Worm (Caenorhabditis elegans) whole organism, late embryonic: Measurements from ENCODE around the gene F48F7.3.

Source experiments
- C38D4.7 ChIP-seq: fragments of 200-800 bp; sonication (Bioruptor generic); optimal IDR thresholded peaks from 2 replicates; lab custom pipeline; 2018; ENCODE audit warnings: mild to moderate bottlenecking, missing genetic modification characterization, moderate library complexity, missing compliant biosample characterization
- K02D7.2 ChIP-seq: sonication (generic microtip); optimal IDR thresholded peaks from 2 replicates; lab custom pipeline; 2017; ENCODE audit warnings: mild to moderate bottlenecking, missing genetic modification characterization, missing compliant biosample characterization
- K09A11.1 ChIP-seq: sonication (generic microtip); optimal IDR thresholded peaks from 2 replicates; lab custom pipeline; 2017; ENCODE audit warnings: antibody characterized with exemption, mild to moderate bottlenecking, missing genetic modification characterization, missing compliant biosample characterization; ENCODE audit not compliant: insufficient read depth
- ceh-14 ChIP-seq: sonication (generic microtip); optimal IDR thresholded peaks from 2 replicates; lab custom pipeline; 2016; ENCODE audit warnings: missing genotype, missing genetic modification characterization, missing compliant biosample characterization
- ceh-2 ChIP-seq: sonication (generic microtip); optimal IDR thresholded peaks from 2 replicates; lab custom pipeline; 2016; ENCODE audit warnings: missing genotype, missing genetic modification characterization, missing compliant biosample characterization
- ceh-30 ChIP-seq: fragments of 150-350 bp; optimal IDR thresholded peaks from 2 replicates; lab custom pipeline; 2014; ENCODE audit warnings: missing biosample characterization, missing genetic modification characterization
- ceh-31 ChIP-seq: sonication (generic microtip); optimal IDR thresholded peaks from 2 replicates; lab custom pipeline; 2016; ENCODE audit warnings: missing genetic modification characterization, missing compliant biosample characterization
- ceh-34 ChIP-seq: sonication (generic microtip); optimal IDR thresholded peaks from 2 replicates; lab custom pipeline; 2016; ENCODE audit warnings: mild to moderate bottlenecking, missing genetic modification characterization, missing compliant biosample characterization
- ceh-45 ChIP-seq: fragments of 200-800 bp; sonication (Bioruptor generic); IDR thresholded peaks from 2 replicates; pipeline ENCODE4 v1.3.6; 2022; ENCODE audit warnings: missing genetic modification reagents, missing genetic modification characterization, missing compliant biosample characterization
- ceh-48 ChIP-seq: sonication (generic microtip); optimal IDR thresholded peaks from 2 replicates; lab custom pipeline; 2016; ENCODE audit warnings: missing genetic modification characterization, inconsistent platforms, missing compliant biosample characterization
- che-1 ChIP-seq: sonication (generic microtip); optimal IDR thresholded peaks from 2 replicates; lab custom pipeline; 2016; ENCODE audit warnings: mild to moderate bottlenecking, missing genetic modification characterization, missing compliant biosample characterization
- dmd-4 ChIP-seq: sonication (generic microtip); optimal IDR thresholded peaks from 2 replicates; lab custom pipeline; 2016; ENCODE audit warnings: borderline replicate concordance, missing genetic modification characterization, missing compliant biosample characterization
- elt-2 ChIP-seq: sonication (generic microtip); optimal IDR thresholded peaks from 2 replicates; lab custom pipeline; 2016; ENCODE audit warnings: missing genetic modification reagents, missing genetic modification characterization, missing compliant biosample characterization
- eyg-1 ChIP-seq: sonication (generic microtip); optimal IDR thresholded peaks from 2 replicates; lab custom pipeline; 2016; ENCODE audit warnings: missing genotype, missing genetic modification characterization, missing compliant biosample characterization
- fax-1 ChIP-seq: sonication (generic microtip); optimal IDR thresholded peaks from 2 replicates; lab custom pipeline; 2016; ENCODE audit warnings: missing genotype, missing genetic modification characterization, missing compliant biosample characterization
- fkh-10 ChIP-seq: fragments of 150-350 bp; optimal IDR thresholded peaks from 2 replicates; lab custom pipeline; 2014; ENCODE audit warnings: missing biosample characterization, missing genetic modification reagents, missing genetic modification characterization
- fkh-6 ChIP-seq: sonication (generic microtip); optimal IDR thresholded peaks from 2 replicates; lab custom pipeline; 2016; ENCODE audit warnings: missing genetic modification characterization, missing compliant biosample characterization
- gmeb-2 ChIP-seq: sonication (generic microtip); optimal IDR thresholded peaks from 2 replicates; lab custom pipeline; 2016; ENCODE audit warnings: missing genetic modification characterization, inconsistent platforms, missing compliant biosample characterization
- hlh-13 ChIP-seq: fragments of 200-800 bp; sonication (Bioruptor generic); optimal IDR thresholded peaks from 2 replicates; lab custom pipeline; 2018; ENCODE audit warnings: mild to moderate bottlenecking, missing genetic modification characterization, missing compliant biosample characterization
- hlh-15 ChIP-seq: sonication (generic microtip); optimal IDR thresholded peaks from 2 replicates; lab custom pipeline; 2016; ENCODE audit warnings: missing genetic modification characterization, missing compliant biosample characterization
- hlh-30 ChIP-seq: sonication (generic microtip); optimal IDR thresholded peaks from 2 replicates; lab custom pipeline; 2017; ENCODE audit warnings: antibody characterized with exemption, missing genetic modification characterization, missing compliant biosample characterization; ENCODE audit not compliant: insufficient read depth
- lim-6 ChIP-seq: sonication (generic microtip); optimal IDR thresholded peaks from 2 replicates; lab custom pipeline; 2016; ENCODE audit warnings: missing genetic modification characterization, missing compliant biosample characterization
- lin-11 ChIP-seq: fragments of 200-800 bp; sonication (Bioruptor generic); optimal IDR thresholded peaks from 2 replicates; lab custom pipeline; 2018; ENCODE audit warnings: mild to moderate bottlenecking, missing genetic modification characterization, missing compliant biosample characterization
- nfya-1 ChIP-seq: sonication (generic microtip); optimal IDR thresholded peaks from 2 replicates; lab custom pipeline; 2017; ENCODE audit warnings: missing genetic modification characterization, mild to moderate bottlenecking, missing compliant biosample characterization, antibody characterized with exemption, moderate library complexity
- nhr-11 ChIP-seq: fragments of 150-350 bp; optimal IDR thresholded peaks from 2 replicates; lab custom pipeline; 2014; ENCODE audit warnings: missing biosample characterization, missing genetic modification characterization
- npax-4 ChIP-seq: sonication (generic microtip); optimal IDR thresholded peaks from 2 replicates; lab custom pipeline; 2016; ENCODE audit warnings: missing genetic modification characterization, missing compliant biosample characterization
- odd-2 ChIP-seq: sonication (generic microtip); optimal IDR thresholded peaks from 2 replicates; lab custom pipeline; 2017; ENCODE audit warnings: antibody characterized with exemption, mild to moderate bottlenecking, missing genetic modification characterization, missing compliant biosample characterization
- pha-2 ChIP-seq: sonication (generic microtip); optimal IDR thresholded peaks from 2 replicates; lab custom pipeline; 2017; ENCODE audit warnings: mild to moderate bottlenecking, missing genetic modification characterization, missing compliant biosample characterization
- pqm-1 ChIP-seq: sonication (generic microtip); optimal IDR thresholded peaks from 2 replicates; lab custom pipeline; 2016; ENCODE audit warnings: missing genetic modification characterization, missing compliant biosample characterization
- pros-1 ChIP-seq: fragments of 150-350 bp; optimal IDR thresholded peaks from 2 replicates; lab custom pipeline; 2014; ENCODE audit warnings: missing biosample characterization, missing genetic modification reagents, missing genetic modification characterization
- ref-2 ChIP-seq: sonication (generic microtip); optimal IDR thresholded peaks from 2 replicates; lab custom pipeline; 2016; ENCODE audit warnings: missing genetic modification characterization, missing compliant biosample characterization
- tbx-2 ChIP-seq: sonication (generic microtip); optimal IDR thresholded peaks from 2 replicates; lab custom pipeline; 2016; ENCODE audit warnings: missing genetic modification characterization, missing compliant biosample characterization
- tbx-7 ChIP-seq: sonication (generic microtip); optimal IDR thresholded peaks from 2 replicates; lab custom pipeline; 2016; ENCODE audit warnings: missing genotype, missing genetic modification characterization, missing compliant biosample characterization
- unc-3 ChIP-seq, 2 experiments: fragments of 200-800 bp in 1 of 2; sonication (Bioruptor generic) in 1 of 2; sonication (generic microtip) in 1 of 2; conservative IDR thresholded peaks in 1 of 2; optimal IDR thresholded peaks in 1 of 2; 2 replicates each; pipeline versions ENCODE4 v1.3.6 to Lab custom; 2016 to 2022; ENCODE audit warnings: missing compliant biosample characterization in 2 of 2, missing genetic modification characterization in 2 of 2, missing genetic modification reagents in 1 of 2
- unc-42 ChIP-seq: sonication (generic microtip); optimal IDR thresholded peaks from 2 replicates; lab custom pipeline; 2016; ENCODE audit warnings: missing genotype, missing genetic modification characterization, missing compliant biosample characterization

The F48F7.3 gene

ce11 chrX:13934574-13934973 lies 28.7 kb upstream of the F48F7.3 start, which contains the start of gene elt-3:
TSS of gene elt-3 (plus strand) at chrX:13934874.
- no peak for TF ChIP-seq nhr-11 (tag; lab: Kevin White, UChicago)
- no peak for TF ChIP-seq pha-2
- no peak for TF ChIP-seq pros-1
- no peak for TF ChIP-seq tbx-7 (tag; lab: Kevin White, UChicago)
- no peak for TF ChIP-seq dmd-4 (tag; lab: Kevin White, UChicago)
- TF ChIP-seq unc-42 (tag; lab: Kevin White, UChicago) = no peak
- no peak for TF ChIP-seq C38D4.7 (GFP tag; lab: Kevin White, UChicago)
- no peak for TF ChIP-seq ceh-2
- TF ChIP-seq fax-1 (tag; lab: Kevin White, UChicago) = no peak
- no peak for TF ChIP-seq ceh-14 (tag; lab: Kevin White, UChicago)
- no peak for TF ChIP-seq pqm-1 (tag; lab: Kevin White, UChicago)
- no peak for TF ChIP-seq odd-2 (tag; lab: Kevin White, UChicago)
- no peak for TF ChIP-seq tbx-2
- TF ChIP-seq, all 69 proteins: peak for 0

- TF ChIP-seq K02D7.2 (tag; lab: Kevin White, UChicago) (no peak), lim-6 (tag; lab: Kevin White, UChicago) (no peak), fkh-10 (GFP tag; lab: Kevin White, UChicago) (no peak), ceh-30 (tag; lab: Kevin White, UChicago) (no peak), hlh-13 (GFP tag; lab: Kevin White, UChicago) (no peak), nfya-1 (tag; lab: Kevin White, UChicago) (no peak), eyg-1 (tag; lab: Kevin White, UChicago) (no peak), odd-2 (tag; lab: Kevin White, UChicago) (no peak), ceh-14 (tag; lab: Kevin White, UChicago) (no peak), unc-3 (GFP tag; conservative IDR thresholded peaks at IDR 0.05; lab: Robert Waterston, UW) (no peak), unc-3 (tag; optimal IDR thresholded peaks at IDR 0.05; lab: Kevin White, UChicago) (no peak), K09A11.1 (tag; lab: Kevin White, UChicago) (no peak)
Observed at ce11 chrX:13936719-13937118, 26.6 kb upstream of the F48F7.3 start.

- TF ChIP-seq hlh-30 (tag; lab: Kevin White, UChicago) (no peak), ceh-31 (no peak), elt-2 (tag; lab: Kevin White, UChicago) (peak; percentile 71), che-1 (no peak)
Observed at ce11 chrX:13937350-13937749, 26.0 kb upstream of the F48F7.3 start.

- TF ChIP-seq nfya-1 (tag; lab: Kevin White, UChicago) = peak; percentile 8
- TF ChIP-seq gmeb-2 (tag; lab: Kevin White, UChicago) = no peak
- TF ChIP-seq lin-11 (tag; lab: Kevin White, UChicago) = no peak
Observed at ce11 chrX:13937910-13938309, 25.4 kb upstream of the F48F7.3 start.

- no peak for TF ChIP-seq pros-1
- TF ChIP-seq fkh-6 (tag; lab: Kevin White, UChicago) = no peak
- no peak for TF ChIP-seq npax-4 (tag; lab: Kevin White, UChicago)
- TF ChIP-seq hlh-15 (tag; lab: Kevin White, UChicago) = no peak
- TF ChIP-seq ceh-48 (tag; lab: Kevin White, UChicago) = no peak
- TF ChIP-seq ceh-34 (tag; lab: Kevin White, UChicago) = no peak
- TF ChIP-seq ref-2 (tag; lab: Kevin White, UChicago) = no peak
- no peak for TF ChIP-seq ceh-45 (GFP tag; lab: Robert Waterston, UW)
Observed at ce11 chrX:13939388-13939787, 23.9 kb upstream of the F48F7.3 start.
